Worm (Caenorhabditis elegans) whole organism, dauer: ENCODE results near the gene K10C2.7.

ENCODE experiments used
- unc-62 ChIP-seq: sonication (generic microtip); optimal IDR thresholded peaks from 2 replicates; lab custom pipeline; 2017; ENCODE audit warnings: missing biosample characterization, missing genetic modification reagents, missing genetic modification characterization

The K10C2.7 gene

ce11 chrX:6443373-6443772, at the start of gene K10C2.7:
K10C2.7 (minus strand) TSS chrX:6443473.
- TF ChIP-seq unc-62 (GFP tag; lab: Kevin White, UChicago) = no peak

- no peak for TF ChIP-seq unc-62 (GFP tag; lab: Kevin White, UChicago)
These were observed 41.5 kb upstream of the K10C2.7 start, which contains the start of gene gar-1 for ce11 chrX:6484780-6485179. gar-1 (minus strand) TSS chrX:6484880.

DNA sequence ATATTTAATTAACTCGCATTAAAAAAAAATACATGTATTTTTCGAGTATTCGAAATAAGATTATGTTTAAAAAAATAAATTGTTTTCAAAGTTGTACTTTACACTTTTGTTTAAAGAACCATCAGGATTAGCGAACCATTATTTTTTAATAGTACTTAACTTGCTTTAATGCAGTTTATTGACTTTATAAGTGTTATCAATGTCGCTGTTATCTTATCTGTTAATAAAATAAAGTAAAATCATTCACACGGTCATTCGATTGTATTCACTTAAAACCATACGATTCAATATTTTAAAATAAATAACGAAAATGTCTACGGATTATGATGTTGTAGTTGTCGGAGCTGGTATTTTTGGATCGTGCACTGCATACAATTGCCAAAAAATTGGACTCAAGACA, 33.3 kb upstream of the K10C2.7 start, which contains the start of gene C15B12.1:
TSS of gene C15B12.1 (plus strand) at position 271 of the 400 bp plus-strand sequence.
- TF ChIP-seq unc-62 (GFP tag; lab: Kevin White, UChicago) = no peak

- no peak for TF ChIP-seq unc-62 (GFP tag; lab: Kevin White, UChicago)
These were observed 30.5 kb upstream of the K10C2.7 start, which contains the start of the genes C15B12.4 and C15B12.8 for ce11 chrX:6473698-6474314. C15B12.4 (minus strand) TSS chrX:6473748. C15B12.8 (plus strand) TSS chrX:6474264.

DNA sequence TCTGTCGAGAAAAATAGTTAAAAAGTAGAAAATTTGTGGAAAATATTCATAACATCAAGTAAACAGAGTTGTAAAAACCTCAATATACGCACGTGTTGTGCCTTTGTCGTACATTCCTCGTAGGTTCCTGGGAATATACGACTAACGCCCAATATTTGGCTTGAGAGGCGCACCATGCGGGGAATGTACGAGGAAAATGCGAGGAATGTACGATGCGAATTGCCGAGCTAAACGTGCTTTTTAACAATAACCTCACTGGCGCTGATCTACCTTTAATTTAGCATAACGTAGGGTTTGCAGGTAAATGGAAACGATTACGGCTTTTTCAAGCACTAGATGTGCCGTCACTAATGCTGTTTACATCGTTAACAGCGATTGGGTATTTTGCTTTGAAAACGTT, 25.2 kb upstream of the K10C2.7 start, which contains the start of gene C15B12.9:
TSS of gene C15B12.9 (plus strand) at position 301 of the 400 bp plus-strand sequence.
- TF ChIP-seq unc-62 (GFP tag; lab: Kevin White, UChicago) = no peak

DNA sequence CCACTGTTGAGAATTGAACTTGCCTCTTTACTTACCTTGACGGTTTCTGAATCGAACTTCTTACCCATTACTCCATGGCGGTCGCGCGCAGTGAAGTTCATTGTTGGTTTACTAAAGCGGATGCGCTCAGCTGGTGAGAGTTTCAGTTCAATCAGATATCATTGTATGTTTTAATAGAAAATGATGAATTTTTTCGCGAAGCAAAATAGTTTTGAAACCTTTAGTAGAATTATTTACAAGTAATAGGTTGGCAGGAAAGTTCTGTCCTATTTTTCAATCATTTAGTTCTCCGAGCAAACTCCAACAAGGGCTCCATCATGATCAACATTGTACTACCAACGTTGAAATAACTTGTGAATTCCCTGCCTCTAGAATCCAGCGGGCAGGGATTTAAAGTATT, 24.2 kb upstream of the K10C2.7 start, which contains the start of gene C15B12.3:
TSS of gene C15B12.3 (minus strand) at position 101 of the 400 bp plus-strand sequence.
- TF ChIP-seq unc-62 (GFP tag; lab: Kevin White, UChicago) = no peak

ce11 chrX:6462995-6463462, 19.8 kb upstream of the K10C2.7 start, which contains the start of gene C15B12.2:
C15B12.2 (plus strand) TSS chrX:6463412.
- TF ChIP-seq unc-62 (GFP tag; lab: Kevin White, UChicago) = no peak

- TF ChIP-seq unc-62 (GFP tag; lab: Kevin White, UChicago) = no peak
These were observed 19.2 kb upstream of the K10C2.7 start for ce11 chrX:6462479-6462878.

ce11 chrX:6461729-6462128, 18.5 kb upstream of the K10C2.7 start, which contains the start of gene K04E7.1:
K04E7.1 (plus strand) TSS chrX:6462029.
- TF ChIP-seq unc-62 (GFP tag; lab: Kevin White, UChicago) = no peak

- TF ChIP-seq unc-62 (GFP tag; lab: Kevin White, UChicago) = no peak
These were observed 16.9 kb upstream of the K10C2.7 start for ce11 chrX:6460123-6460522.

DNA sequence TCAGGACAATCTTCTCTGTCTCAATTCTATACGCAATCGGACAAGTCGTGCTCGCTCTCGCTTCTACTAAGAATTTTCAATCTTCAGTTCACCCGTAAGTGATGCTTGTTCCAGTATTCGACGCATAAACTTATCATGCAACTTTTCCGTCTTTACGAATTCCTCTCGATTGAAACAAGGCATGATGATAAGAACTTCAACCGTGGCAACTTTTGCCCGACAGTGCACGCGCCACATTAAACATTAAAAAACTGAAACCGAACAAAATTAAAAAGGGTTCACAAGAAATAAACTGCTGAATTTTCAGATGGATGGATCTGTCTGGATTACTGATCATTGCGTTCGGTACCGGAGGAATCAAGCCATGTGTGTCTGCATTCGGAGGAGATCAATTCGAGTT, 15.2 kb upstream of the K10C2.7 start:
- no peak for TF ChIP-seq unc-62 (GFP tag; lab: Kevin White, UChicago)

DNA sequence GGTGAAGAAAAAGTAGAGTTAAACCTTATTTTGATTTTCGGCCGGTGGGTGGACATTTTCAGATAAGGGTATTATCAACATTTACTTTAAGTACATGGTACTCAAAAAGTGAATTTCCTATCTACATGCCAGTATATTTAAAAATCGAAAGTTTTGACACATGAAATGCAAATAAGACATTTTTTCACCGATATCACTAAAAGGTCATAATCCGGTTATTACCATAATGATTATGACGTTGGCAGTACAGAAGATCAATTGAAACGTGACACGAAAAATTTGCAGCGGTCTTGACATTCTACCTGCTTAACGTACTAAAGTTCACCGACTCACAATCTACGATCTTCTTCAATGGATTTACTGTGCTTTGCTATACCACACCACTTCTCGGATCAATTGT, 14.7 kb upstream of the K10C2.7 start:
- TF ChIP-seq unc-62 (GFP tag; lab: Kevin White, UChicago) = no peak

- TF ChIP-seq unc-62 (GFP tag; lab: Kevin White, UChicago) = no peak
These were observed 13.3 kb upstream of the K10C2.7 start, which contains the start of gene pept-1 for ce11 chrX:6456567-6456966. pept-1 (plus strand) TSS chrX:6456872.

DNA sequence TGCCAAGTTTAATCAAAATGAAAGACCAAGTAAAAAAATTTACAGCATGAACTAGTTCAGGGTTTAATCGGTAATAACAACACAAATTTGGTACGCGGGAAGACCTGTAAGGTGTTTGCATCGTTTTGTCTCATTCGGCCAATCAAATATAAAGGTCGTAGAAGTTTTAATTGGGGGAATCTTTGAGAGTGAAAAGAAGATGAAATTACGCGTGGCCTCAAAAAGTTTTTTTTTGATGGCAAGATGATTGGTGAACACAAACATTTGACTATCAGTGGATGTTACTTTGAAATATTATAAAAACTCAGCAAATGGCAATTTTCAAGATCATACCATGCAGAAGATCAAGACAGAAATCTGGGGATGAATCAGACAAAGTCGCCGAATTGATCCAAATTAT, 11.9 kb upstream of the K10C2.7 start, which contains the start of gene nas-33:
TSS of gene nas-33 (minus strand) at position 101 of the 400 bp plus-strand sequence.
- TF ChIP-seq unc-62 (GFP tag; lab: Kevin White, UChicago) = no peak

ce11 chrX:6450839-6451491, 7.7 kb upstream of the K10C2.7 start, which contains the start of the genes grl-6 and K10C2.6:
grl-6 (minus strand) TSS chrX:6450939.
K10C2.6 (plus strand) TSS chrX:6451441.
- TF ChIP-seq unc-62 (GFP tag; lab: Kevin White, UChicago) = no peak

DNA sequence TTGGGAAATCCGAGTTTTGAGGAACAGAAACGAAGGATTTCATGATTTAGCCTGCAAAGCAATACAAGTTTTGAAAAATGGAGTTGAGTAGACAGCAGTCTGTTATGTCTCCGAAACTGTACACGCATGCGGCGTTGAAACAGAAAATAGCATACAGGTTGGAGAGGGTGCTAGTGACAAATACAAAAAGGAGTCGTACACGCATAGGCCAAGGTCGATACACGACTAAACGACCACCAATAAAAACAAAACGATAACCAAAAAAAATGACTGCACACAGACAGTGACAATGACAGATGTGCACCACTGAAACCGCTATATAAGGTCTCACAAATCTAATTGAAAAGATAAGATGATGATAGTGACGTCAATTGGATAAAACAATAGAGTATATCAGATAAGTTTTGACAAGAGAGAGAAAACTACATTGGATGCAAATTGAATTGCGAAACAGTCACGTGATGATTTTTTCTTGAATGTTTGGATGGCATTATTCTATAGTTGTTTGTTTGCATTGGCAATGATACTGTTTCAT, 5.7 kb upstream of the K10C2.7 start, which contains the start of gene fah-1:
TSS of gene fah-1 (minus strand) at position 51 of the 535 bp plus-strand sequence.
- TF ChIP-seq unc-62 (GFP tag; lab: Kevin White, UChicago) = no peak
